Worm (Caenorhabditis elegans) whole organism, late embryonic: ENCODE results near the gene twk-5.

Source experiments
- ceh-6 ChIP-seq: fragments of 200-800 bp; sonication (Bioruptor generic); optimal IDR thresholded peaks from 2 replicates; lab custom pipeline; 2018; ENCODE audit warnings: mild to moderate bottlenecking, missing genetic modification characterization, missing compliant biosample characterization
- fax-1 ChIP-seq: sonication (generic microtip); optimal IDR thresholded peaks from 2 replicates; lab custom pipeline; 2016; ENCODE audit warnings: missing genotype, missing genetic modification characterization, missing compliant biosample characterization
- pha-4 ChIP-seq: fragments of 150-350 bp; optimal IDR thresholded peaks from 2 replicates; lab custom pipeline; 2018; ENCODE audit warnings: missing biosample characterization, missing genetic modification reagents, missing genetic modification characterization
- unc-55 ChIP-seq: sonication (generic microtip); optimal IDR thresholded peaks from 2 replicates; lab custom pipeline; 2017; ENCODE audit warnings: missing biosample characterization, missing genetic modification reagents, missing genetic modification characterization

DNA sequence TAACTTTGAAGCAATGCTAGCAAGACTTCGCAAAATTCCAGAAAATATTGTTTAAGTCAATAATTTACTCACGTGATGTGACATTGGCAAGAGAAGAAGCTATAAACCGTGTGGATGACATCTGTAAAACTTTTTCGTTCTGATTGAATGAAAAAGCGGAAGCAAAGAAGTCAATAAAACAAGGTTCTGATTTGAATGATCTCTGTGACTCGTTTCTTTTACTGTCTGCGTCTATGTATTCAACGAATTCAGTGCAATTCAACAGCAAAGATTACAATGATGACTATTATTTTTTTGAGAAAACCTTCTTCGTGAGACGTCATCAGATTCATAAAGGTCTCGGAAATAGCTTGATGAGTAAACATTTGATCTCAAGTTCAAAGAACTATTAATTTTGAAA, 7.7 kb upstream of the twk-5 start, which contains the start of gene hacl-1:
- TF ChIP-seq pha-4 (tag; lab: Kevin White, UChicago) = no peak
- no peak for TF ChIP-seq ceh-6
- no peak for TF ChIP-seq fax-1 (tag; lab: Kevin White, UChicago)
- TF ChIP-seq unc-55 = no peak
